Worm (Caenorhabditis elegans) whole organism, mixed stage, embryonic: ENCODE data around the gene C35A5.4.
A peak's percentile ranks its signal among the peaks of the same experiment; 100 is the strongest.

ENCODE experiments used
- bed-3 ChIP-seq: fragments of 200-800 bp; sonication (Bioruptor generic); optimal IDR thresholded peaks from 3 replicates; lab custom pipeline; 2018; ENCODE audit warnings: mild to moderate bottlenecking, missing genetic modification characterization, moderate library complexity, missing compliant biosample characterization
- blmp-1 ChIP-seq: fragments of 150-350 bp; optimal IDR thresholded peaks from 2 replicates; lab custom pipeline; 2014; ENCODE audit warnings: missing biosample characterization, missing genetic modification characterization
- ceh-39 ChIP-seq: fragments of 150-350 bp; optimal IDR thresholded peaks from 2 replicates; lab custom pipeline; 2014; ENCODE audit warnings: missing biosample characterization, missing genetic modification characterization
- ceh-43 ChIP-seq: fragments of 200-800 bp; sonication (Bioruptor generic); optimal IDR thresholded peaks from 2 replicates; lab custom pipeline; 2018; ENCODE audit warnings: mild to moderate bottlenecking, missing genetic modification characterization, moderate library complexity, missing compliant biosample characterization
- ceh-83 ChIP-seq: fragments of 200-800 bp; sonication (Bioruptor generic); optimal IDR thresholded peaks from 2 replicates; lab custom pipeline; 2018; ENCODE audit warnings: mild to moderate bottlenecking, missing genetic modification characterization, missing compliant biosample characterization
- ces-1 ChIP-seq: fragments of 150-350 bp; optimal IDR thresholded peaks from 2 replicates; lab custom pipeline; 2014; ENCODE audit warnings: missing biosample characterization, missing genetic modification reagents, missing genetic modification characterization
- cnd-1 ChIP-seq: fragments of 200-800 bp; sonication (Bioruptor generic); optimal IDR thresholded peaks from 2 replicates; lab custom pipeline; 2018; ENCODE audit warnings: mild to moderate bottlenecking, missing genetic modification characterization, missing compliant biosample characterization
- drap-1 ChIP-seq: fragments of 200-800 bp; sonication (Bioruptor generic); optimal IDR thresholded peaks from 3 replicates; lab custom pipeline; 2018; ENCODE audit warnings: mild to moderate bottlenecking, missing genetic modification characterization, missing compliant biosample characterization
- elt-1 ChIP-seq: sonication (generic microtip); optimal IDR thresholded peaks from 2 replicates; lab custom pipeline; 2017; ENCODE audit warnings: missing genetic modification characterization, mild to moderate bottlenecking, missing compliant biosample characterization, antibody characterized with exemption, moderate library complexity, borderline replicate concordance; ENCODE audit not compliant: insufficient read depth
- flh-1 ChIP-seq: fragments of 200-800 bp; sonication (Bioruptor generic); optimal IDR thresholded peaks from 2 replicates; lab custom pipeline; 2018; ENCODE audit warnings: mild to moderate bottlenecking, missing genetic modification characterization, moderate library complexity, missing compliant biosample characterization
- ham-2 ChIP-seq: fragments of 200-800 bp; sonication (Bioruptor generic); optimal IDR thresholded peaks from 2 replicates; lab custom pipeline; 2018; ENCODE audit warnings: mild to moderate bottlenecking, missing genetic modification characterization, missing compliant biosample characterization
- hlh-1 ChIP-seq: fragments of 150-350 bp; optimal IDR thresholded peaks from 2 replicates; lab custom pipeline; 2014; ENCODE audit warnings: missing biosample characterization, missing genetic modification reagents, missing genetic modification characterization
- lin-13 ChIP-seq: fragments of 150-350 bp; optimal IDR thresholded peaks from 2 replicates; lab custom pipeline; 2014; ENCODE audit warnings: missing biosample characterization, missing genetic modification characterization
- lin-32 ChIP-seq: fragments of 200-800 bp; sonication (Bioruptor generic); optimal IDR thresholded peaks from 2 replicates; lab custom pipeline; 2018; ENCODE audit warnings: mild to moderate bottlenecking, missing genetic modification characterization, missing compliant biosample characterization
- lsy-2 ChIP-seq: fragments of 150-350 bp; optimal IDR thresholded peaks from 2 replicates; lab custom pipeline; 2014; ENCODE audit warnings: missing biosample characterization, missing genetic modification characterization
- mab-5 ChIP-seq: fragments of 150-350 bp; optimal IDR thresholded peaks from 2 replicates; lab custom pipeline; 2014; ENCODE audit warnings: missing biosample characterization, missing genetic modification characterization
- mep-1 ChIP-seq: fragments of 150-350 bp; optimal IDR thresholded peaks from 2 replicates; lab custom pipeline; 2017; ENCODE audit warnings: missing biosample characterization, missing genetic modification reagents, missing genetic modification characterization, inconsistent platforms
- nhr-12 ChIP-seq: fragments of 150-350 bp; optimal IDR thresholded peaks from 2 replicates; lab custom pipeline; 2014; ENCODE audit warnings: missing biosample characterization, missing genetic modification characterization
- nhr-237 ChIP-seq: fragments of 150-350 bp; optimal IDR thresholded peaks from 2 replicates; lab custom pipeline; 2014; ENCODE audit warnings: missing biosample characterization, missing genetic modification characterization
- nhr-28 ChIP-seq: fragments of 150-350 bp; optimal IDR thresholded peaks from 2 replicates; lab custom pipeline; 2014; ENCODE audit warnings: missing biosample characterization, missing genetic modification characterization
- pha-4 ChIP-seq: fragments of 150-350 bp; optimal IDR thresholded peaks from 2 replicates; lab custom pipeline; 2018; ENCODE audit warnings: missing biosample characterization, missing genetic modification reagents, missing genetic modification characterization
- sem-2 ChIP-seq: fragments of 200-800 bp; sonication (Bioruptor generic); optimal IDR thresholded peaks from 2 replicates; lab custom pipeline; 2018; ENCODE audit warnings: mild to moderate bottlenecking, missing genetic modification characterization, missing compliant biosample characterization
- snpc-4 ChIP-seq: fragments of 150-350 bp; optimal IDR thresholded peaks from 2 replicates; lab custom pipeline; 2014; ENCODE audit warnings: missing biosample characterization, missing genetic modification characterization
- sptf-1 ChIP-seq: sonication (generic microtip); optimal IDR thresholded peaks from 2 replicates; lab custom pipeline; 2017; ENCODE audit warnings: mild to moderate bottlenecking, missing genetic modification characterization, moderate library complexity, missing compliant biosample characterization
- tbx-8 ChIP-seq: fragments of 200-800 bp; sonication (Bioruptor generic); optimal IDR thresholded peaks from 2 replicates; lab custom pipeline; 2018; ENCODE audit warnings: mild to moderate bottlenecking, missing genetic modification characterization, moderate library complexity, missing compliant biosample characterization
- unc-120 ChIP-seq: sonication (generic microtip); optimal IDR thresholded peaks from 2 replicates; lab custom pipeline; 2017; ENCODE audit warnings: missing genetic modification characterization, missing compliant biosample characterization; ENCODE audit not compliant: poor library complexity, severe bottlenecking
- unc-39 ChIP-seq: fragments of 150-350 bp; optimal IDR thresholded peaks from 2 replicates; lab custom pipeline; 2014; ENCODE audit warnings: missing biosample characterization, missing genetic modification characterization
- unc-62 ChIP-seq: fragments of 150-350 bp; optimal IDR thresholded peaks from 2 replicates; lab custom pipeline; 2014; ENCODE audit warnings: missing biosample characterization, missing genetic modification reagents, missing genetic modification characterization
- zip-8 ChIP-seq: fragments of 150-350 bp; optimal IDR thresholded peaks from 2 replicates; lab custom pipeline; 2014; ENCODE audit warnings: missing biosample characterization, missing genetic modification characterization
- ztf-11 ChIP-seq: fragments of 150-350 bp; optimal IDR thresholded peaks from 2 replicates; lab custom pipeline; 2014; ENCODE audit warnings: missing biosample characterization, missing genetic modification characterization

Gene C35A5.4

ce11 chrV:10472901-10473774 is 23.7 kb upstream of the C35A5.4 start:
- no peak for TF ChIP-seq pha-4
- no peak for TF ChIP-seq ztf-11 (tag; lab: Kevin White, UChicago)
- TF ChIP-seq unc-62 (GFP tag; lab: Kevin White, UChicago) = no peak
- no peak for TF ChIP-seq bed-3 (GFP tag; lab: Kevin White, UChicago)
- TF ChIP-seq snpc-4 (tag; lab: Kevin White, UChicago) = no peak
- TF ChIP-seq hlh-1 (tag; lab: Kevin White, UChicago) = peak; percentile 55
- TF ChIP-seq ceh-39 (tag; lab: Kevin White, UChicago) = no peak

ce11 chrV:10474040-10474439 is 22.8 kb upstream of the C35A5.4 start:
- TF ChIP-seq sem-2 (GFP tag; lab: Kevin White, UChicago) (no peak), ces-1 (GFP tag; lab: Kevin White, UChicago) (no peak), ceh-43 (GFP tag; lab: Kevin White, UChicago) (no peak), nhr-28 (no peak), drap-1 (no peak), pha-4 (no peak), sptf-1 (tag; lab: Kevin White, UChicago) (no peak), unc-39 (tag; lab: Kevin White, UChicago) (no peak), unc-120 (tag; lab: Kevin White, UChicago) (no peak), unc-62 (GFP tag; lab: Kevin White, UChicago) (no peak), ceh-39 (tag; lab: Kevin White, UChicago) (no peak), blmp-1 (no peak), snpc-4 (tag; lab: Kevin White, UChicago) (no peak), flh-1 (GFP tag; lab: Kevin White, UChicago) (no peak), bed-3 (GFP tag; lab: Kevin White, UChicago) (no peak), mab-5 (tag; lab: Kevin White, UChicago) (no peak), cnd-1 (tag; lab: Kevin White, UChicago) (no peak), mep-1 (tag; lab: Kevin White, UChicago) (no peak), nhr-12 (tag; lab: Kevin White, UChicago) (no peak), lin-32 (GFP tag; lab: Kevin White, UChicago) (no peak)

- TF ChIP-seq nhr-237 (tag; lab: Kevin White, UChicago) (no peak), lsy-2 (tag; lab: Kevin White, UChicago) (no peak), cnd-1 (tag; lab: Kevin White, UChicago) (no peak), lin-13 (no peak), sem-2 (GFP tag; lab: Kevin White, UChicago) (no peak), zip-8 (no peak), ces-1 (GFP tag; lab: Kevin White, UChicago) (no peak), unc-120 (tag; lab: Kevin White, UChicago) (no peak), sptf-1 (tag; lab: Kevin White, UChicago) (no peak), lin-32 (GFP tag; lab: Kevin White, UChicago) (no peak), elt-1 (tag; lab: Kevin White, UChicago) (no peak)
Observed at ce11 chrV:10475421-10475820, 21.4 kb upstream of the C35A5.4 start.

ce11 chrV:10476864-10477443 is 19.9 kb upstream of the C35A5.4 start:
- TF ChIP-seq lin-32 (GFP tag; lab: Kevin White, UChicago) = no peak
- TF ChIP-seq unc-39 (tag; lab: Kevin White, UChicago) = no peak
- TF ChIP-seq drap-1 = no peak
- no peak for TF ChIP-seq mab-5 (tag; lab: Kevin White, UChicago)
- no peak for TF ChIP-seq blmp-1
- no peak for TF ChIP-seq snpc-4 (tag; lab: Kevin White, UChicago)
- TF ChIP-seq sptf-1 (tag; lab: Kevin White, UChicago) = no peak
- no peak for TF ChIP-seq tbx-8 (GFP tag; lab: Kevin White, UChicago)
- TF ChIP-seq nhr-12 (tag; lab: Kevin White, UChicago) = no peak
- TF ChIP-seq flh-1 (GFP tag; lab: Kevin White, UChicago) = no peak
- no peak for TF ChIP-seq ham-2 (GFP tag; lab: Kevin White, UChicago)
- no peak for TF ChIP-seq cnd-1 (tag; lab: Kevin White, UChicago)
- no peak for TF ChIP-seq ceh-83 (GFP tag; lab: Kevin White, UChicago)
- no peak for TF ChIP-seq ceh-39 (tag; lab: Kevin White, UChicago)
- no peak for TF ChIP-seq sem-2 (GFP tag; lab: Kevin White, UChicago)
- TF ChIP-seq zip-8 = no peak
- no peak for TF ChIP-seq hlh-1 (tag; lab: Kevin White, UChicago)
